Fruit fly (Drosophila melanogaster): ENCODE results near the gene CG13299.

- no peak for TF ChIP-seq Gug (GFP tag; IDR thresholded peaks at IDR 0.05)
- TF ChIP-seq OdsH (GFP tag; optimal IDR thresholded peaks at IDR 0.05) = no peak
Measured at dm6 chr3L:6261230-6261629, 29.1 kb upstream of the CG13299 start.

Data from whole organism, prepupa.